Fruit fly (Drosophila melanogaster): ENCODE data around the gene CG15812.

Gene CG15812

DNA sequence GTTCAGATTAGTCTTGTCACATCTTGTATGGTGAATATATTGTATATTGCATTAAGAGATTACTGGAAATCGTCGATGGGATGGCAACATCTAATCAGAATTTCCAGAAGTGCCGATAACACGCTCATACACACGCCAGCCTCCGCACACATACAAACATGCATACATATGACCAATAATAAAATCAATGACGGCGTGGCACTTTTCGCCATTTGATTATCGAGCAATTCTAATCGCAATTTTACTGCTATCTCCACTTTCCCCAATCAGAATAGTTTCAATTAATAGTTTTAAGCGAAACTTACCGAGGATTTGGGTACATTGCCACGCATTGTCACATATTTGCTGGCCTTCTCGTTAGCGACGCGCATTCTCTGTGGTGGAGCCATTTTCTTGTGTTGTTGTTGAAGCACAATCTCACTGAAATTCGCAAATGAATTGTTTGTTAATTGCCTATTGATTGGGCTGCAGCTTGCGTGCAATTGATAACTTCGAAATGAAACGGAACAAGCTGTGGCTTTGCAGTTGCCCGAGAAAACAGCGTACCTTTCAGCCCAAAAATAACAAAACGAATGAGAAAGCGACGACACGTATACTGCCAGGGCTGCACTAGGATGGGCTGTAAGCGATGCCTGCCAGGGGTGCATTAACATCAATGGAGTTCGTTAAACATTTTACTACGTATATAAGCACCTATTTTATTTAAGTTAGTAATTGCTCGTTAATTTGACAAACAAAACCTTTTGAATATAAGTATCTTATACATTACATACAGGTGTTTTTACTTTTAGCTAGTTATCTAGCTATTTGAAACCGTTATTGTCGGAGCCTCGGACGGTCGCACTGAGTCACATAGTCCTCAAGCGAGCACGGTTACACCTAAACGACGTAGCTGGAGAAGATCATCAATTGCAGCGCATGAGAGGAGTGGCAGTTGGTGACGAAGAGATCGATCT, 38.9 kb downstream of the CG15812 start, which contains the start of the genes CG32276 and gry (continued):
- peak; percentile 89 for TF ChIP-seq CG12659 (GFP tag; optimal IDR thresholded peaks at IDR 0.05)
- TF ChIP-seq aop (GFP tag; IDR thresholded peaks at IDR 0.05), result no peak
- peak; percentile 70 for TF ChIP-seq CG4328 (GFP tag; optimal IDR thresholded peaks at IDR 0.05)
- no peak for TF ChIP-seq D19A (tag; optimal IDR thresholded peaks at IDR 0.05)
- TF ChIP-seq CG7357 (GFP tag; IDR thresholded peaks at IDR 0.05), result peak; percentile 46; the same call in 1 of the 3 replicates
- TF ChIP-seq CG10654 (GFP tag; optimal IDR thresholded peaks at IDR 0.05), result no peak
- TF ChIP-seq Rfx (GFP tag; IDR thresholded peaks at IDR 0.05), result peak; percentile 77
- TF ChIP-seq Opbp (GFP tag; IDR thresholded peaks at IDR 0.05; ENCODE audit: partially characterized antibody), result no peak
- TF ChIP-seq Gsc (GFP tag; IDR thresholded peaks at IDR 0.05), result no peak
- TF ChIP-seq sna (GFP tag; IDR thresholded peaks at IDR 0.05; ENCODE audit: partially characterized antibody), result no peak
- peak; percentile 70 for TF ChIP-seq Hr3 (GFP tag; optimal IDR thresholded peaks at IDR 0.05)
- TF ChIP-seq usp (GFP tag; optimal IDR thresholded peaks at IDR 0.05), result no peak
- no peak for TF ChIP-seq jing (GFP tag; optimal IDR thresholded peaks at IDR 0.05)
- peak; percentile 73 for TF ChIP-seq bcd (GFP tag; optimal IDR thresholded peaks at IDR 0.05)
- TF ChIP-seq CG10565 (GFP tag; optimal IDR thresholded peaks at IDR 0.05), result peak; percentile 26
- TF ChIP-seq CG8290 (GFP tag; optimal IDR thresholded peaks at IDR 0.05), result no peak
- TF ChIP-seq CG8290 (tag; optimal IDR thresholded peaks at IDR 0.05), result peak in 1 of 2 experiments; percentile 15
- TF ChIP-seq ftz-f1 (GFP tag; optimal IDR thresholded peaks at IDR 0.05), result peak; percentile 83
- TF ChIP-seq CG7963 (GFP tag; IDR thresholded peaks at IDR 0.05; ENCODE audit: partially characterized antibody), result no peak
- peak; percentile 85 for TF ChIP-seq Hsf (GFP tag; optimal IDR thresholded peaks at IDR 0.05)
- peak; percentile 46; the same call in 1 of the 2 replicates for TF ChIP-seq ara (GFP tag; IDR thresholded peaks at IDR 0.05)
- peak; percentile 76 for TF ChIP-seq scrt (GFP tag; optimal IDR thresholded peaks at IDR 0.05)
- peak; percentile 89 for TF ChIP-seq MESR4 (GFP tag; optimal IDR thresholded peaks at IDR 0.05)
- peak; percentile 22 for TF ChIP-seq Dp (GFP tag; optimal IDR thresholded peaks at IDR 0.05)
- no peak for TF ChIP-seq Kr (GFP tag; optimal IDR thresholded peaks at IDR 0.05)
- peak; percentile 14; the same call in 1 of the 2 replicates for TF ChIP-seq Rx (GFP tag; IDR thresholded peaks at IDR 0.05)
- no peak for TF ChIP-seq sim (GFP tag; IDR thresholded peaks at IDR 0.05)
- peak; percentile 96 for TF ChIP-seq Xbp1 (GFP tag; optimal IDR thresholded peaks at IDR 0.05)
- peak; percentile 42 for TF ChIP-seq exex (tag; optimal IDR thresholded peaks at IDR 0.05)
- TF ChIP-seq CG4404 (GFP tag; IDR thresholded peaks at IDR 0.05), result peak; percentile 33; the same call in 1 of the 2 replicates
- TF ChIP-seq CG18764 (GFP tag; optimal IDR thresholded peaks at IDR 0.05), result peak; percentile 74
- peak; percentile 58 for TF ChIP-seq p53 (GFP tag; optimal IDR thresholded peaks at IDR 0.05)
- peak; percentile 79 for TF ChIP-seq az2 (GFP tag; optimal IDR thresholded peaks at IDR 0.05)
- no peak for TF ChIP-seq CG11560 (tag; IDR thresholded peaks at IDR 0.05)
- peak; percentile 79 for TF ChIP-seq pum (GFP tag; optimal IDR thresholded peaks at IDR 0.05)
- TF ChIP-seq CG17361 (GFP tag; IDR thresholded peaks at IDR 0.05), result no peak; the same call in 2 of the 3 replicates
- peak; percentile 68; the same call in 2 of the 4 replicates for TF ChIP-seq Gug (GFP tag; IDR thresholded peaks at IDR 0.05)
- peak; percentile 48 for TF ChIP-seq emc (GFP tag; optimal IDR thresholded peaks at IDR 0.05)
- TF ChIP-seq CG6175 (GFP tag; IDR thresholded peaks at IDR 0.05), result 0 out of 3 replicates have a peak, but pooled peaks have one; percentile 12
- peak; percentile 47 for TF ChIP-seq psq (GFP tag; optimal IDR thresholded peaks at IDR 0.05)
- TF ChIP-seq cas (GFP tag; IDR thresholded peaks at IDR 0.05), result peak; percentile 54; the same call in 1 of the 2 replicates
- TF ChIP-seq pan (optimal IDR thresholded peaks at IDR 0.05), result no peak
- peak in 1 of 2 experiments; percentile 29 for TF ChIP-seq pan (GFP tag; optimal IDR thresholded peaks at IDR 0.05 in 1 of 2, IDR thresholded peaks at IDR 0.05 in 1 of 2)
- no peak for TF ChIP-seq Mrtf (GFP tag; IDR thresholded peaks at IDR 0.05)
- peak; percentile 82 for TF ChIP-seq vvl (GFP tag; IDR thresholded peaks at IDR 0.05)
- peak; percentile 79 for TF ChIP-seq Bteb2 (GFP tag; optimal IDR thresholded peaks at IDR 0.05)
- TF ChIP-seq trh (GFP tag; optimal IDR thresholded peaks at IDR 0.05), result peak; percentile 63
- TF ChIP-seq CG4360 (GFP tag; IDR thresholded peaks at IDR 0.05), result peak; percentile 55; the same call in 1 of the 2 replicates
- TF ChIP-seq CG11723 (GFP tag; optimal IDR thresholded peaks at IDR 0.05), result peak; percentile 60
- peak; percentile 23; the same call in 1 of the 3 replicates for TF ChIP-seq CG14050 (GFP tag; IDR thresholded peaks at IDR 0.05)
